Fruit fly (Drosophila melanogaster): Measurements from ENCODE around the gene Bdbt.

Bdbt gene

DNA sequence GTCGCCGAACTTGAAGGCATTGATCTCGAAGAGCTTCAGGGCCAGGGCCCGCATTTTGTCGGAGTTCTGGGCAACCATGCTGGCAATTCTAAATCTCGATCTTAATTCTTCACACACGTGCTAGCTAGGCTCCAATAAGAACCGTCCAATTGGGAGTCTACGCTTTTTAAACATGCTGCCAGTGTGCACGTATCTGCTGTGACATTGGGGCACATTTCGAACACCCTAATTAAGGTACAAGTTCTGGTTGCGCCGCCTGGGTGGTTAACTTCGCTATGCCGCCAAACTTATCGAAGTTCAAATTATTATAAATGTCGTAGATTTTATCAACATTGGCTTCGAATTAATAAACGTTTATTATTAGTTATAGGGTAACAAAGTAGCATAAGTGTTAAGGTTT lies 45.5 kb downstream of the Bdbt start, which contains the start of gene r-l (continued):
- TF ChIP-seq phol (tag; optimal IDR thresholded peaks at IDR 0.05) (peak; percentile 60), Mad (GFP tag; optimal IDR thresholded peaks at IDR 0.05) (no peak), CG13894 (tag; optimal IDR thresholded peaks at IDR 0.05) (peak; percentile 65), nmo (GFP tag; optimal IDR thresholded peaks at IDR 0.05) (peak; percentile 31), CG13287 (GFP tag; IDR thresholded peaks at IDR 0.05; ENCODE audit: partially characterized antibody) (peak; percentile 64; the same call in 1 of the 2 replicates), Ets97D (GFP tag; optimal IDR thresholded peaks at IDR 0.05) (peak; percentile 80), CG12391 (tag; optimal IDR thresholded peaks at IDR 0.05) (peak; percentile 18), CG4328 (GFP tag; optimal IDR thresholded peaks at IDR 0.05) (no peak), trem (tag; optimal IDR thresholded peaks at IDR 0.05) (peak; percentile 48), exex (tag; optimal IDR thresholded peaks at IDR 0.05) (peak; percentile 81), CG2116 (GFP tag; optimal IDR thresholded peaks at IDR 0.05) (peak; percentile 73), zen (tag; optimal IDR thresholded peaks at IDR 0.05) (peak; percentile 76), Dp (GFP tag; optimal IDR thresholded peaks at IDR 0.05) (peak; percentile 100), CG12155 (GFP tag; optimal IDR thresholded peaks at IDR 0.05) (no peak), Opbp (GFP tag; IDR thresholded peaks at IDR 0.05; ENCODE audit: partially characterized antibody) (0 out of 3 replicates have a peak, but pooled peaks have one; percentile 12), NC2β (GFP tag; optimal IDR thresholded peaks at IDR 0.05) (peak; percentile 18), knrl (GFP tag; IDR thresholded peaks at IDR 0.05; ENCODE audit: partially characterized antibody) (peak; percentile 45; the same call in 1 of the 3 replicates), Hr39 (optimal IDR thresholded peaks at IDR 0.05) (no peak), stwl (tag; optimal IDR thresholded peaks at IDR 0.05) (peak; percentile 54), YL-1 (GFP tag; optimal IDR thresholded peaks at IDR 0.05) (peak; percentile 59), Nf-YC (tag; optimal IDR thresholded peaks at IDR 0.05) (peak; percentile 80), maf-S (GFP tag; optimal IDR thresholded peaks at IDR 0.05) (peak; percentile 18), MESR4 (GFP tag; optimal IDR thresholded peaks at IDR 0.05) (peak; percentile 62), grau (tag; optimal IDR thresholded peaks at IDR 0.05) (no peak), CG17186 (GFP tag; optimal IDR thresholded peaks at IDR 0.05) (peak; percentile 95), Dbx (GFP tag; IDR thresholded peaks at IDR 0.05) (0 out of 3 replicates have a peak, but pooled peaks have one; percentile 23), sd (tag; optimal IDR thresholded peaks at IDR 0.05) (peak; percentile 20), CoRest (tag; optimal IDR thresholded peaks at IDR 0.05) (peak; percentile 45), p53 (GFP tag; optimal IDR thresholded peaks at IDR 0.05) (peak; percentile 44), HmgD (GFP tag; optimal IDR thresholded peaks at IDR 0.05) (peak; percentile 72), ham (GFP tag; IDR thresholded peaks at IDR 0.05) (no peak), CG7928 (GFP tag; optimal IDR thresholded peaks at IDR 0.05) (peak; percentile 21), Oli (tag; optimal IDR thresholded peaks at IDR 0.05) (no peak), dm (GFP tag; optimal IDR thresholded peaks at IDR 0.05) (peak; percentile 92), Vsx1 (GFP tag; optimal IDR thresholded peaks at IDR 0.05) (peak; percentile 44), sob (GFP tag; IDR thresholded peaks at IDR 0.05) (0 out of 2 replicates have a peak, but pooled peaks have one; percentile 19), CG14860 (GFP tag; IDR thresholded peaks at IDR 0.05; ENCODE audit: partially characterized antibody) (no peak), B-H2 (GFP tag; optimal IDR thresholded peaks at IDR 0.05) (peak; percentile 17), Hmr (GFP tag; optimal IDR thresholded peaks at IDR 0.05) (peak; percentile 46), CG17829 (tag; optimal IDR thresholded peaks at IDR 0.05) (peak; percentile 37), chn (GFP tag; optimal IDR thresholded peaks at IDR 0.05) (peak; percentile 8), CG13624 (GFP tag; optimal IDR thresholded peaks at IDR 0.05) (peak; percentile 69), CG8765 (GFP tag; IDR thresholded peaks at IDR 0.05) (no peak), Bgb (GFP tag; IDR thresholded peaks at IDR 0.05; ENCODE audit: partially characterized antibody) (peak; percentile 40; the same call in 1 of the 2 replicates), otp (GFP tag; IDR thresholded peaks at IDR 0.05) (peak; percentile 26; the same call in 1 of the 3 replicates), stc (GFP tag; IDR thresholded peaks at IDR 0.05) (no peak), insv (GFP tag; optimal IDR thresholded peaks at IDR 0.05) (peak; percentile 96 to 99), HmgZ (tag; optimal IDR thresholded peaks at IDR 0.05) (peak; percentile 86), amos (GFP tag; IDR thresholded peaks at IDR 0.05; ENCODE audit: partially characterized antibody) (peak; percentile 55; the same call in 1 of the 2 replicates)
